Worm (Caenorhabditis elegans) whole organism, L2 larva: ENCODE measurements around the gene rsp-4.

Experiments
- ZK546.5 ChIP-seq: sonication (generic microtip); optimal IDR thresholded peaks from 2 replicates; lab custom pipeline; 2017; ENCODE audit warnings: missing biosample characterization, missing genetic modification characterization
- aly-2 ChIP-seq: fragments of 150-350 bp; optimal IDR thresholded peaks from 2 replicates; lab custom pipeline; 2014; ENCODE audit warnings: missing biosample characterization, missing genetic modification characterization
- ceh-16 ChIP-seq: fragments of 150-350 bp; optimal IDR thresholded peaks from 2 replicates; lab custom pipeline; 2014; ENCODE audit warnings: missing biosample characterization, missing genetic modification characterization
- ceh-82 ChIP-seq: fragments of 150-350 bp; optimal IDR thresholded peaks from 2 replicates; lab custom pipeline; 2014; ENCODE audit warnings: missing biosample characterization, missing genetic modification characterization
- crh-2 ChIP-seq: sonication (generic microtip); optimal IDR thresholded peaks from 2 replicates; lab custom pipeline; 2017; ENCODE audit warnings: missing biosample characterization, missing genetic modification characterization
- lin-39 ChIP-seq: fragments of 150-350 bp; optimal IDR thresholded peaks from 2 replicates; lab custom pipeline; 2014; ENCODE audit warnings: missing biosample characterization, missing genetic modification reagents, missing genetic modification characterization
- nhr-10 ChIP-seq: sonication (generic microtip); optimal IDR thresholded peaks from 2 replicates; lab custom pipeline; 2017; ENCODE audit warnings: missing biosample characterization, missing genetic modification characterization
- nhr-11 ChIP-seq: fragments of 150-350 bp; optimal IDR thresholded peaks from 2 replicates; lab custom pipeline; 2014; ENCODE audit warnings: missing biosample characterization, missing genetic modification characterization
- ztf-11 ChIP-seq: sonication (generic microtip); optimal IDR thresholded peaks from 2 replicates; lab custom pipeline; 2017; ENCODE audit warnings: missing biosample characterization, missing genetic modification characterization

DNA sequence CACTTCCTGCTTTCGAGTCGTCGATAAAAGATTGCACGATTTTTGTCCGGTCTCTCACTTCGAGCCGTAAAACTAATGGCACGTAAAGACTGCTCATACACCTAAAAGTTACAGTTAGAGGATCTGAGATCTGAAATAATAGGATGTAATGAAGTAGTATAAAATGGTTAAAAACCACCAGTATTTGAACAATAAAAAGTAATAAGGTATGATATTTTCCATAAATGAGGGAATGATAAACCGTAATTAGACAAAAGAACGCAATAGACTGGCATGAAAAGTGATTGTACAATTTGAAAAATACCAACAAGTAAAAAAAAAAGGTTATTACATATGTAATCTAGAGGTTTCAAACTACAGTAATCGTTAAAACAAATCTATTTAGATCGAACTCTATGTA is 4.5 kb upstream of the rsp-4 start, which contains the start of gene brap-2:
- no peak for TF ChIP-seq ceh-16 (tag; lab: Kevin White, UChicago)
- no peak for TF ChIP-seq crh-2 (tag; lab: Kevin White, UChicago)
- TF ChIP-seq nhr-11 (tag; lab: Kevin White, UChicago): no peak
- TF ChIP-seq aly-2 (tag; lab: Kevin White, UChicago): no peak
- no peak for TF ChIP-seq ceh-82
- no peak for TF ChIP-seq ZK546.5
- no peak for TF ChIP-seq lin-39 (tag; lab: Kevin White, UChicago)
- no peak for TF ChIP-seq ztf-11 (tag; lab: Kevin White, UChicago)
- TF ChIP-seq nhr-10 (tag; lab: Kevin White, UChicago): no peak
